Worm (Caenorhabditis elegans): Measurements from ENCODE around the gene ntr-2.

Gene ntr-2

ce11 chrX:14951797-14952196 lies 23.0 kb upstream of the ntr-2 start:
- TF ChIP-seq nhr-19 (GFP tag; conservative IDR thresholded peaks at IDR 0.05) (no peak), nhr-20 (tag; optimal IDR thresholded peaks at IDR 0.05) (no peak), lin-14 (GFP tag; optimal IDR thresholded peaks at IDR 0.05) (no peak), ama-1 (optimal IDR thresholded peaks at IDR 0.05) (no peak), lin-35 (GFP tag; optimal IDR thresholded peaks at IDR 0.05) (no peak), ceh-90 (tag; optimal IDR thresholded peaks at IDR 0.05) (no peak), vab-15 (tag; optimal IDR thresholded peaks at IDR 0.05) (no peak), fkh-4 (tag; optimal IDR thresholded peaks at IDR 0.05; ENCODE audit: borderline replicate concordance) (no peak), nhr-11 (tag; optimal IDR thresholded peaks at IDR 0.05) (no peak)

ce11 chrX:14947355-14947668 lies 18.6 kb upstream of the ntr-2 start:
- no peak for TF ChIP-seq hlh-17 (GFP tag; optimal IDR thresholded peaks at IDR 0.05; ENCODE audit: borderline replicate concordance)
- TF ChIP-seq hlh-4 (tag; optimal IDR thresholded peaks at IDR 0.05): no peak
- TF ChIP-seq mef-2 (tag; optimal IDR thresholded peaks at IDR 0.05): no peak
- TF ChIP-seq Y116A8C.19 (tag; optimal IDR thresholded peaks at IDR 0.05; ENCODE audit: borderline replicate concordance): no peak
- no peak for TF ChIP-seq C04F5.9 (tag; optimal IDR thresholded peaks at IDR 0.05)
- TF ChIP-seq lin-15B (tag; optimal IDR thresholded peaks at IDR 0.05): no peak
- no peak for TF ChIP-seq ceh-63 (GFP tag; optimal IDR thresholded peaks at IDR 0.05)
- no peak for TF ChIP-seq unc-62 (GFP tag; optimal IDR thresholded peaks at IDR 0.05)
- no peak for TF ChIP-seq ztf-4 (tag; optimal IDR thresholded peaks at IDR 0.05)
- TF ChIP-seq xbp-1 (tag; optimal IDR thresholded peaks at IDR 0.05): no peak
- peak in 1 of 2 experiments; percentile 23 for TF ChIP-seq lin-35 (GFP tag; optimal IDR thresholded peaks at IDR 0.05)
- no peak for TF ChIP-seq zip-4 (GFP tag; optimal IDR thresholded peaks at IDR 0.05)
- no peak for TF ChIP-seq unc-30 (tag; optimal IDR thresholded peaks at IDR 0.05)
- no peak for TF ChIP-seq efl-3 (GFP tag; optimal IDR thresholded peaks at IDR 0.05)
- no peak for TF ChIP-seq C16A3.4 (tag; optimal IDR thresholded peaks at IDR 0.05)
- no peak for TF ChIP-seq ama-1 (optimal IDR thresholded peaks at IDR 0.05)
- TF ChIP-seq egl-27 (tag; optimal IDR thresholded peaks at IDR 0.05): no peak
- TF ChIP-seq lin-14 (GFP tag; optimal IDR thresholded peaks at IDR 0.05): no peak
- no peak for TF ChIP-seq nhr-71 (tag; optimal IDR thresholded peaks at IDR 0.05)
- TF ChIP-seq elt-3 (tag; optimal IDR thresholded peaks at IDR 0.05): peak in 1 of 6 experiments; percentile 72
- peak; percentile 33 for TF ChIP-seq blmp-1 (tag; optimal IDR thresholded peaks at IDR 0.05)
- no peak for TF ChIP-seq irx-1 (tag; optimal IDR thresholded peaks at IDR 0.05)
- TF ChIP-seq nhr-85 (tag): peak; percentile 73
- TF ChIP-seq unc-86 (tag; optimal IDR thresholded peaks at IDR 0.05): no peak
- TF ChIP-seq fos-1 (tag; optimal IDR thresholded peaks at IDR 0.05): no peak

ce11 chrX:14946464-14947354 lies 18.0 kb upstream of the ntr-2 start:
- TF ChIP-seq lin-35 (GFP tag; optimal IDR thresholded peaks at IDR 0.05): peak; percentile 3 to 41
- TF ChIP-seq F16B12.6 (tag; optimal IDR thresholded peaks at IDR 0.05): no peak
- peak; percentile 59 for TF ChIP-seq nhr-90 (tag; optimal IDR thresholded peaks at IDR 0.05; ENCODE audit: poor library complexity)
- peak; percentile 28 for TF ChIP-seq C16A3.4 (tag; optimal IDR thresholded peaks at IDR 0.05)
- TF ChIP-seq nhr-77 (tag; optimal IDR thresholded peaks at IDR 0.05): peak; percentile 40
- peak; percentile 98 for TF ChIP-seq elt-2 (tag; optimal IDR thresholded peaks at IDR 0.05)
- TF ChIP-seq fkh-4 (tag; optimal IDR thresholded peaks at IDR 0.05; ENCODE audit: borderline replicate concordance): no peak
- TF ChIP-seq pax-3 (tag; optimal IDR thresholded peaks at IDR 0.05): no peak
- TF ChIP-seq efl-1 (optimal IDR thresholded peaks at IDR 0.05): peak in 1 of 2 experiments; percentile 9
- peak; percentile 6 to 91 for TF ChIP-seq efl-1 (GFP tag; optimal IDR thresholded peaks at IDR 0.05 in 1 of 2)
- no peak for TF ChIP-seq mef-2 (tag; optimal IDR thresholded peaks at IDR 0.05)
- TF ChIP-seq nhr-19 (GFP tag; conservative IDR thresholded peaks at IDR 0.05): 0 out of 2 replicates have a peak, but pooled peaks have one; percentile 3
- no peak for TF ChIP-seq fos-1 (tag; optimal IDR thresholded peaks at IDR 0.05)
- peak; percentile 20 for TF ChIP-seq skn-1 (tag; optimal IDR thresholded peaks at IDR 0.05)
- peak; percentile 34 for TF ChIP-seq nhr-20 (tag; optimal IDR thresholded peaks at IDR 0.05)
- TF ChIP-seq hlh-17 (GFP tag; optimal IDR thresholded peaks at IDR 0.05; ENCODE audit: borderline replicate concordance): no peak
- peak in 1 of 2 experiments; percentile 20 for TF ChIP-seq lsy-2 (tag; optimal IDR thresholded peaks at IDR 0.05)
- TF ChIP-seq dpl-1 (GFP tag; optimal IDR thresholded peaks at IDR 0.05): peak in 1 of 3 experiments; percentile 47
- no peak for TF ChIP-seq nhr-84 (tag; optimal IDR thresholded peaks at IDR 0.05)
- no peak for TF ChIP-seq dsc-1 (tag; optimal IDR thresholded peaks at IDR 0.05)
- peak; percentile 82 for TF ChIP-seq tlp-1 (tag; optimal IDR thresholded peaks at IDR 0.05)
- TF ChIP-seq mab-9 (GFP tag; IDR thresholded peaks at IDR 0.05): no peak
- TF ChIP-seq snpc-4 (tag; optimal IDR thresholded peaks at IDR 0.05): peak; percentile 1
- TF ChIP-seq pqm-1 (tag; optimal IDR thresholded peaks at IDR 0.05): peak; percentile 68
- TF ChIP-seq unc-30 (tag; optimal IDR thresholded peaks at IDR 0.05): no peak
- no peak for TF ChIP-seq lir-3 (tag; optimal IDR thresholded peaks at IDR 0.05; ENCODE audit: poor library complexity)
